Fruit fly (Drosophila melanogaster) whole organism, wandering third instar larva: ENCODE measurements around the gene Graf.

Experiments
- Dfd ChIP-seq: fragments of >200 bp; optimal IDR thresholded peaks from 2 replicates; lab custom pipeline; 2017; ENCODE audit warnings: missing biosample characterization, missing genetic modification characterization
- Hnf4 ChIP-seq: fragments of 200-800 bp; sonication (Bioruptor generic); optimal IDR thresholded peaks from 2 replicates; lab custom pipeline; 2016; ENCODE audit warnings: missing biosample characterization, mild to moderate bottlenecking, missing genetic modification characterization
- dmrt93B ChIP-seq: fragments of 200-800 bp; sonication (Bioruptor generic); optimal IDR thresholded peaks from 2 replicates; lab custom pipeline; 2018; ENCODE audit warnings: missing biosample characterization, mild to moderate bottlenecking, missing genetic modification characterization
- ey ChIP-seq: fragments of 200-800 bp; sonication (Bioruptor generic); optimal IDR thresholded peaks from 2 replicates; lab custom pipeline; 2016; ENCODE audit warnings: missing biosample characterization, missing genetic modification characterization
- usp ChIP-seq: fragments of >200 bp; optimal IDR thresholded peaks from 2 replicates; lab custom pipeline; 2017; ENCODE audit warnings: missing biosample characterization, missing genetic modification characterization

dm6 chrX:15759752-15760446, 634 bp downstream of the Graf start:
- TF ChIP-seq dmrt93B (GFP tag; lab: Kevin White, UChicago) (no peak), ey (GFP tag; lab: Kevin White, UChicago) (no peak), usp (GFP tag; lab: Kevin White, UChicago) (no peak), Dfd (GFP tag; lab: Kevin White, UChicago) (no peak), Hnf4 (no peak)
